Worm (Caenorhabditis elegans): Measurements from ENCODE around the gene F56H9.8.

F56H9.8 gene

DNA sequence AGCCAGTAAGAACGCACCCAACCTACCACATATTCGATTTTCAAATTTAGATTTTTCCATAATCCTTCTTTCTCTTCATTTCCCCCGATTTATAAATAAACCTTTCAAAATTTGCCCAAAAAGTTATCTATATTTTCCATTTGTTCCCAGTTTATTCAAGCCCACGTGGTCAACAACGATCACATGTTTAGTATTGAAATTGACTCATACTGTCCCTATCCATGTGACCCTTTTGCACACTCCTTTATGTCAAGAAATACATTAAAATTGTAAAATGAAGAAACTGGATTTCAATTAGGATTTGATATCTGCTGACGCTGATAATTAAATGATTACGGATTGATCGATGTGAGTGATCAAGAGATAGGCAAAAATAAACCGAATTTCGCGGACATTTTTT lies 9.4 kb upstream of the F56H9.8 start (continued):
- no peak for TF ChIP-seq nhr-11 (tag; optimal IDR thresholded peaks at IDR 0.05)
- TF ChIP-seq aly-2 (tag; optimal IDR thresholded peaks at IDR 0.05): no peak
- no peak for TF ChIP-seq unc-55 (GFP tag; optimal IDR thresholded peaks at IDR 0.05)
- TF ChIP-seq elt-1 (tag; optimal IDR thresholded peaks at IDR 0.05): no peak
- TF ChIP-seq peb-1 (tag; optimal IDR thresholded peaks at IDR 0.05): no peak
- no peak for TF ChIP-seq unc-39 (tag; optimal IDR thresholded peaks at IDR 0.05)
- peak; percentile 15 for TF ChIP-seq fos-1 (tag; optimal IDR thresholded peaks at IDR 0.05)
- no peak for TF ChIP-seq nhr-12 (tag; optimal IDR thresholded peaks at IDR 0.05)

DNA sequence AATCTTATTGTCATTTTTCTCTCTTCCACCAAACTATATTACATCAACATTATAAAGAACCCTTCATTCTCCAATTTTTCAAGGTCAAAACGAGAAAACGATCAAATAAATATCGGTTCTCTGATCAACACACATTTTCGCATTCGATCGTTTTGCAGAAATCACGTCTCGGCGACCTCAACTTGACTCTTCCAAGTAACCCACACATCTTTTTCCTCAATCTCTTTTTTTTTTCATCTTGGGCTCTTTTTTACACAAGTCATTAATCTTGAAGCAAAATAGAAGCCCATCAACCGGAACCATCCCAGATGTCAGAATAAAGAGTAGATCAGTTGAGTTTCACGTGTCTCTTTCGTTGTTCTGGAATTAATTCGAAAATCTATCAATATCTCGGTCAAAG lies 8.4 kb upstream of the F56H9.8 start:
- TF ChIP-seq aly-2 (tag; optimal IDR thresholded peaks at IDR 0.05): no peak
- TF ChIP-seq unc-62 (GFP tag; optimal IDR thresholded peaks at IDR 0.05): no peak
- TF ChIP-seq nhr-23 (tag; optimal IDR thresholded peaks at IDR 0.05): no peak
- no peak for TF ChIP-seq ztf-1 (GFP tag; conservative IDR thresholded peaks at IDR 0.05)
- TF ChIP-seq mab-5 (tag; optimal IDR thresholded peaks at IDR 0.05): peak; percentile 17
- TF ChIP-seq ceh-16 (tag; optimal IDR thresholded peaks at IDR 0.05): no peak
- peak; percentile 24 for TF ChIP-seq sem-4 (tag; optimal IDR thresholded peaks at IDR 0.05)
- TF ChIP-seq snpc-4 (tag; optimal IDR thresholded peaks at IDR 0.05): no peak
- TF ChIP-seq nhr-10 (tag; optimal IDR thresholded peaks at IDR 0.05): no peak
- TF ChIP-seq nhr-77 (tag; optimal IDR thresholded peaks at IDR 0.05): no peak
- no peak for TF ChIP-seq nhr-12 (tag; optimal IDR thresholded peaks at IDR 0.05)
- TF ChIP-seq nhr-11 (tag; optimal IDR thresholded peaks at IDR 0.05): no peak
- TF ChIP-seq nhr-25 (tag; optimal IDR thresholded peaks at IDR 0.05): peak; percentile 71
- no peak for TF ChIP-seq nhr-237 (tag; optimal IDR thresholded peaks at IDR 0.05)
- TF ChIP-seq elt-1 (tag; optimal IDR thresholded peaks at IDR 0.05): no peak
- TF ChIP-seq ceh-82 (tag; optimal IDR thresholded peaks at IDR 0.05): no peak
- no peak for TF ChIP-seq ztf-11 (tag; optimal IDR thresholded peaks at IDR 0.05)
- peak; percentile 55 for TF ChIP-seq nhr-129 (tag; optimal IDR thresholded peaks at IDR 0.05)
- no peak for TF ChIP-seq ztf-4 (tag; optimal IDR thresholded peaks at IDR 0.05)
- TF ChIP-seq mdl-1 (tag; optimal IDR thresholded peaks at IDR 0.05): no peak
- TF ChIP-seq nhr-21 (tag; optimal IDR thresholded peaks at IDR 0.05): no peak
- TF ChIP-seq alr-1 (tag; optimal IDR thresholded peaks at IDR 0.05): no peak
- no peak for TF ChIP-seq zag-1 (tag; optimal IDR thresholded peaks at IDR 0.05)
- TF ChIP-seq nhr-6 (tag; optimal IDR thresholded peaks at IDR 0.05): no peak
- no peak for TF ChIP-seq Y55F3AM.14 (GFP tag; optimal IDR thresholded peaks at IDR 0.05)
- peak; percentile 3 for TF ChIP-seq C34F6.9 (tag; optimal IDR thresholded peaks at IDR 0.05)
- no peak for TF ChIP-seq lin-11 (tag; optimal IDR thresholded peaks at IDR 0.05)
- TF ChIP-seq skn-1 (tag; optimal IDR thresholded peaks at IDR 0.05): no peak
- no peak for TF ChIP-seq dmd-4 (tag; optimal IDR thresholded peaks at IDR 0.05)
- no peak for TF ChIP-seq unc-55 (GFP tag; optimal IDR thresholded peaks at IDR 0.05)
- TF ChIP-seq lin-13 (GFP tag; optimal IDR thresholded peaks at IDR 0.05): no peak
- no peak for TF ChIP-seq lin-39 (tag; optimal IDR thresholded peaks at IDR 0.05)
- peak; percentile 16 for TF ChIP-seq crh-2 (tag; optimal IDR thresholded peaks at IDR 0.05)
- TF ChIP-seq fos-1 (tag; optimal IDR thresholded peaks at IDR 0.05): no peak
- peak; percentile 62 for TF ChIP-seq sma-9 (GFP tag; optimal IDR thresholded peaks at IDR 0.05)
- no peak for TF ChIP-seq sma-9 (tag; optimal IDR thresholded peaks at IDR 0.05)
- peak; percentile 41 for TF ChIP-seq F13H6.1 (tag; optimal IDR thresholded peaks at IDR 0.05)
- TF ChIP-seq gmeb-1 (tag; optimal IDR thresholded peaks at IDR 0.05): no peak
- no peak for TF ChIP-seq blmp-1 (tag; optimal IDR thresholded peaks at IDR 0.05; ENCODE audit: insufficient read depth)
- TF ChIP-seq R02D3.7 (tag; optimal IDR thresholded peaks at IDR 0.05): no peak
- TF ChIP-seq sma-3 (GFP tag; optimal IDR thresholded peaks at IDR 0.05): no peak
- TF ChIP-seq peb-1 (tag; optimal IDR thresholded peaks at IDR 0.05): no peak
- no peak for TF ChIP-seq egl-27 (tag; optimal IDR thresholded peaks at IDR 0.05)
- TF ChIP-seq ZK546.5 (tag; optimal IDR thresholded peaks at IDR 0.05): no peak
- peak in 1 of 2 experiments; percentile 31 for TF ChIP-seq lsy-2 (tag; optimal IDR thresholded peaks at IDR 0.05)
- no peak for TF ChIP-seq mbf-1 (tag; optimal IDR thresholded peaks at IDR 0.05)
- no peak for TF ChIP-seq ama-1 (optimal IDR thresholded peaks at IDR 0.05)
- no peak for TF ChIP-seq elt-3 (tag; optimal IDR thresholded peaks at IDR 0.05)
- no peak for TF ChIP-seq unc-39 (tag; optimal IDR thresholded peaks at IDR 0.05)
